Fruit fly (Drosophila melanogaster) S2 (cell line): ENCODE data around the gene Mpp6.

Source experiments
- CG8478 ChIP-seq: fragments of >200 bp; optimal IDR thresholded peaks from 2 replicates; lab custom pipeline; 2018
- CTCF ChIP-seq, 2 experiments: fragments of >200 bp; optimal IDR thresholded peaks; 2 replicates each; lab custom pipeline; 2018

dm6 chr2L:21115687-21116086 is 40.4 kb upstream of the Mpp6 start:
- no peak for TF ChIP-seq CTCF (optimal IDR thresholded peaks at IDR 0.05; lab: Kevin White, UChicago)
- TF ChIP-seq CG8478 (lab: Kevin White, UChicago): no peak
